Worm (Caenorhabditis elegans): Measurements from ENCODE around the gene ndua-5.

DNA sequence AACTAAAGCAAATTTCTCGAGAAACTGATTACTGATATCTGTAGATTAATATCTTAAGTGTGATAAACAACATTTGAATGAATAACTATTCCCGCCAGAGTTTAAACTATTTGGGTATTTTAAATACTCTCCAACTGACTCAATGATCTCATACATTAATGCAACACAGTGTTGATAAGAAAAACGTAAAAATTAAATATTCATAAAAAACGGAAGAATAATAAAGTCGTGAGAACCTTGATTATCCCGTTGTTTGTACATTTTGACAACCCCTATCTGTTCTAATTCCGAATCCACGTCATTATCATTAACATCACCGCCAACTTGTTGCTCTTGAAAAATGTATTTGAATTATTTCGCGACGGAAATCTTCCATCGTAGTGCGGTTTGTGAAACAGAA is 4.9 kb upstream of the ndua-5 start, which contains the start of gene elo-7:
- no peak for TF ChIP-seq mdl-1 (tag; optimal IDR thresholded peaks at IDR 0.05)
- no peak for TF ChIP-seq jun-1 (tag; optimal IDR thresholded peaks at IDR 0.05)
- TF ChIP-seq mml-1 (tag; optimal IDR thresholded peaks at IDR 0.05), result no peak
- TF ChIP-seq R02D3.7 (tag; optimal IDR thresholded peaks at IDR 0.05), result no peak
- no peak for TF ChIP-seq unc-62 (GFP tag; optimal IDR thresholded peaks at IDR 0.05)
- no peak for TF ChIP-seq nhr-11 (tag; optimal IDR thresholded peaks at IDR 0.05)
- TF ChIP-seq unc-39 (tag; optimal IDR thresholded peaks at IDR 0.05), result no peak
